Fruit fly (Drosophila melanogaster) whole organism, prepupa: ENCODE results near the gene CG31301.

Experiments used
- Blimp-1 ChIP-seq: fragments of 200-800 bp; sonication (Bioruptor generic); optimal IDR thresholded peaks from 3 replicates; lab custom pipeline; 2017; ENCODE audit warnings: missing biosample characterization, missing genetic modification characterization, mild to moderate bottlenecking, moderate library complexity, missing genetic modification reagents
- CG10669 ChIP-seq: fragments of 200-800 bp; sonication (Bioruptor generic); optimal IDR thresholded peaks from 3 replicates; lab custom pipeline; 2018; ENCODE audit warnings: missing biosample characterization, mild to moderate bottlenecking, missing genetic modification characterization, moderate library complexity
- CG11294 ChIP-seq: fragments of 200-800 bp; sonication (Bioruptor generic); IDR thresholded peaks from 2 replicates; pipeline ENCODE4 v1.3.6; 2022; ENCODE audit warnings: missing biosample characterization, missing genetic modification characterization
- CG11762 ChIP-seq: fragments of 200-800 bp; sonication (Bioruptor generic); optimal IDR thresholded peaks from 3 replicates; lab custom pipeline; 2016; ENCODE audit warnings: missing biosample characterization, missing genetic modification characterization; ENCODE audit not compliant: insufficient read depth
- CG1621 ChIP-seq: fragments of 200-800 bp; sonication (Bioruptor generic); optimal IDR thresholded peaks from 3 replicates; lab custom pipeline; 2018; ENCODE audit warnings: missing biosample characterization, mild to moderate bottlenecking, missing genetic modification characterization
- CG16779 ChIP-seq: fragments of 200-800 bp; sonication (Bioruptor generic); optimal IDR thresholded peaks from 3 replicates; lab custom pipeline; 2017; ENCODE audit warnings: missing biosample characterization, mild to moderate bottlenecking, missing genetic modification characterization
- CG3032 ChIP-seq: fragments of 200-800 bp; optimal IDR thresholded peaks from 2 replicates; lab custom pipeline; 2019; ENCODE audit warnings: missing biosample characterization, mild to moderate bottlenecking, missing genetic modification characterization, moderate library complexity
- CG31627 ChIP-seq: fragments of 200-800 bp; sonication (Bioruptor generic); optimal IDR thresholded peaks from 3 replicates; lab custom pipeline; 2016; ENCODE audit warnings: missing biosample characterization, missing genetic modification characterization
- CG3919 ChIP-seq: fragments of 200-800 bp; sonication (Bioruptor generic); optimal IDR thresholded peaks from 3 replicates; lab custom pipeline; 2016; ENCODE audit warnings: missing biosample characterization, missing genetic modification characterization
- CG4318 ChIP-seq: fragments of 200-800 bp; sonication (Bioruptor generic); optimal IDR thresholded peaks from 3 replicates; lab custom pipeline; 2017; ENCODE audit warnings: missing biosample characterization, mild to moderate bottlenecking, missing genetic modification characterization
- CG6163 ChIP-seq: fragments of 200-800 bp; sonication (Bioruptor generic); IDR thresholded peaks from 3 replicates; pipeline ENCODE4 v1.3.6; 2022; ENCODE audit warnings: missing biosample characterization, missing genetic modification characterization
- CG6792 ChIP-seq: fragments of 200-800 bp; sonication (Bioruptor generic); optimal IDR thresholded peaks from 3 replicates; lab custom pipeline; 2016; ENCODE audit warnings: missing biosample characterization, missing genetic modification characterization
- CG6808 ChIP-seq: fragments of 200-800 bp; sonication (Bioruptor generic); optimal IDR thresholded peaks from 3 replicates; lab custom pipeline; 2017; ENCODE audit warnings: missing biosample characterization, missing genetic modification characterization, mild to moderate bottlenecking, moderate library complexity, missing genetic modification reagents
- CG6854 ChIP-seq: fragments of 200-800 bp; sonication (Bioruptor generic); optimal IDR thresholded peaks from 2 replicates; lab custom pipeline; 2017; ENCODE audit warnings: missing biosample characterization, mild to moderate bottlenecking, missing genetic modification characterization
- CG7368 ChIP-seq: fragments of 200-800 bp; sonication (Bioruptor generic); optimal IDR thresholded peaks from 3 replicates; lab custom pipeline; 2016; ENCODE audit warnings: missing biosample characterization, missing genetic modification characterization
- CG8119 ChIP-seq: fragments of 200-800 bp; sonication (Bioruptor generic); IDR thresholded peaks from 3 replicates; pipeline ENCODE4 v1.3.6; 2022; ENCODE audit warnings: missing biosample characterization, missing genetic modification characterization
- CG8632 ChIP-seq: fragments of 200-800 bp; sonication (Bioruptor generic); optimal IDR thresholded peaks from 3 replicates; lab custom pipeline; 2016; ENCODE audit warnings: missing biosample characterization, missing genetic modification characterization
- CG9139 ChIP-seq: fragments of 200-800 bp; sonication (Bioruptor generic); optimal IDR thresholded peaks from 3 replicates; lab custom pipeline; 2017; ENCODE audit warnings: missing biosample characterization, mild to moderate bottlenecking, missing genetic modification characterization
- Eip75B ChIP-seq: fragments of 200-800 bp; sonication (Bioruptor generic); optimal IDR thresholded peaks from 3 replicates; lab custom pipeline; 2016; ENCODE audit warnings: missing biosample characterization, missing genetic modification characterization
- Eip78C ChIP-seq: fragments of 200-800 bp; sonication (Bioruptor generic); peaks from one replicate; lab custom pipeline; 2016; ENCODE audit warnings: missing biosample characterization, missing genetic modification characterization
- Eip93F ChIP-seq: fragments of 200-800 bp; sonication (Bioruptor generic); optimal IDR thresholded peaks from 2 replicates; lab custom pipeline; 2016; ENCODE audit warnings: missing biosample characterization, mild to moderate bottlenecking, missing genetic modification characterization
- Ets21C ChIP-seq: fragments of 200-800 bp; sonication (Bioruptor generic); optimal IDR thresholded peaks from 3 replicates; lab custom pipeline; 2016; ENCODE audit warnings: missing biosample characterization, missing genetic modification characterization
- Ets96B ChIP-seq: fragments of 200-800 bp; optimal IDR thresholded peaks from 2 replicates; lab custom pipeline; 2019; ENCODE audit warnings: missing biosample characterization, mild to moderate bottlenecking, missing genetic modification characterization, moderate library complexity
- Hr38 ChIP-seq: sonication (Bioruptor generic); optimal IDR thresholded peaks from 2 replicates; lab custom pipeline; 2016; ENCODE audit warnings: missing biosample characterization, missing genetic modification characterization
- Hr4 ChIP-seq: fragments of 200-800 bp; sonication (Bioruptor generic); optimal IDR thresholded peaks from 3 replicates; lab custom pipeline; 2016; ENCODE audit warnings: missing biosample characterization, missing genetic modification characterization
- Lpt ChIP-seq: fragments of 200-800 bp; sonication (Bioruptor generic); optimal IDR thresholded peaks from 3 replicates; lab custom pipeline; 2016; ENCODE audit warnings: missing biosample characterization, missing genetic modification characterization
- Smox ChIP-seq: fragments of 200-800 bp; sonication (Bioruptor generic); optimal IDR thresholded peaks from 3 replicates; lab custom pipeline; 2016; ENCODE audit warnings: missing biosample characterization, missing genetic modification characterization
- Sox14 ChIP-seq: fragments of 200-800 bp; sonication (Bioruptor generic); optimal IDR thresholded peaks from 3 replicates; lab custom pipeline; 2016; ENCODE audit warnings: missing biosample characterization, missing genetic modification characterization
- Sox15 ChIP-seq: fragments of 200-800 bp; sonication (Bioruptor generic); optimal IDR thresholded peaks from 3 replicates; lab custom pipeline; 2016; ENCODE audit warnings: missing biosample characterization, missing genetic modification characterization
- achi ChIP-seq: fragments of 200-800 bp; sonication (Bioruptor generic); optimal IDR thresholded peaks from 3 replicates; lab custom pipeline; 2016; ENCODE audit warnings: missing biosample characterization, missing genetic modification characterization
- cyc ChIP-seq: fragments of 200-800 bp; sonication (Bioruptor generic); optimal IDR thresholded peaks from 3 replicates; lab custom pipeline; 2016; ENCODE audit warnings: missing biosample characterization, missing genetic modification characterization
- dsx ChIP-seq: fragments of 200-800 bp; optimal IDR thresholded peaks from 3 replicates; lab custom pipeline; 2019; ENCODE audit warnings: missing biosample characterization, mild to moderate bottlenecking, missing genetic modification characterization, moderate library complexity; ENCODE audit not compliant: poor library complexity, severe bottlenecking
- eg ChIP-seq: fragments of 200-800 bp; sonication (Bioruptor generic); IDR thresholded peaks from 3 replicates; pipeline ENCODE4 v1.3.6; 2022; ENCODE audit warnings: missing biosample characterization, missing genetic modification characterization
- esn ChIP-seq: fragments of 200-800 bp; sonication (Bioruptor generic); optimal IDR thresholded peaks from 2 replicates; lab custom pipeline; 2016; ENCODE audit warnings: missing biosample characterization, mild to moderate bottlenecking, missing genetic modification characterization, moderate library complexity
- fd59A ChIP-seq: fragments of 200-800 bp; sonication (Bioruptor generic); optimal IDR thresholded peaks from 2 replicates; lab custom pipeline; 2017; ENCODE audit warnings: missing biosample characterization, mild to moderate bottlenecking, missing genetic modification characterization, missing genetic modification reagents
- fd85E ChIP-seq: fragments of 200-800 bp; sonication (Bioruptor generic); optimal IDR thresholded peaks from 3 replicates; lab custom pipeline; 2016; ENCODE audit warnings: missing biosample characterization, missing genetic modification characterization
- lz ChIP-seq: fragments of 200-800 bp; sonication (Bioruptor generic); optimal IDR thresholded peaks from 3 replicates; lab custom pipeline; 2016; ENCODE audit warnings: missing biosample characterization, missing genetic modification characterization
- net ChIP-seq: fragments of 200-800 bp; sonication (Bioruptor generic); optimal IDR thresholded peaks from 3 replicates; lab custom pipeline; 2016; ENCODE audit warnings: missing biosample characterization, missing genetic modification characterization
- pdm3 ChIP-seq: fragments of 200-800 bp; sonication (Bioruptor generic); optimal IDR thresholded peaks from 3 replicates; lab custom pipeline; 2016; ENCODE audit warnings: missing biosample characterization, missing genetic modification characterization
- salr ChIP-seq, 2 experiments: fragments of 200-800 bp; sonication (Bioruptor generic); optimal IDR thresholded peaks; 3 replicates each; lab custom pipeline; 2016 to 2018; ENCODE audit warnings: missing biosample characterization in 2 of 2, missing genetic modification characterization in 2 of 2, mild to moderate bottlenecking in 1 of 2
- spab ChIP-seq: fragments of 200-800 bp; sonication (Bioruptor generic); optimal IDR thresholded peaks from 2 replicates; lab custom pipeline; 2017; ENCODE audit warnings: missing biosample characterization, mild to moderate bottlenecking, missing genetic modification characterization, missing genetic modification reagents
- ss ChIP-seq, 2 experiments: fragments of 200-800 bp; sonication (Bioruptor generic); optimal IDR thresholded peaks; 2 replicates in 1 of 2; 3 replicates in 1 of 2; lab custom pipeline; 2017 to 2018; ENCODE audit warnings: mild to moderate bottlenecking in 2 of 2, missing biosample characterization in 2 of 2, missing genetic modification characterization in 2 of 2, moderate library complexity in 1 of 2
- svp ChIP-seq: fragments of 200-800 bp; sonication (Bioruptor generic); peaks from one replicate; lab custom pipeline; 2016; ENCODE audit warnings: missing biosample characterization, missing genetic modification characterization
- topi ChIP-seq: fragments of 200-800 bp; sonication (Bioruptor generic); optimal IDR thresholded peaks from 3 replicates; lab custom pipeline; 2016; ENCODE audit warnings: missing biosample characterization, missing genetic modification characterization
- vri ChIP-seq: fragments of 200-800 bp; sonication (Bioruptor generic); optimal IDR thresholded peaks from 3 replicates; lab custom pipeline; 2016; ENCODE audit warnings: missing biosample characterization, mild to moderate bottlenecking, missing genetic modification characterization

Gene CG31301

dm6 chr3R:15367477-15367876 is 21.5 kb downstream of the CG31301 start, which contains the start of gene CG34404:
Gene CG34404 (minus strand): TSS chr3R:15367665.
- no peak for TF ChIP-seq achi (GFP tag; lab: Kevin White, UChicago)
- TF ChIP-seq CG6792 (GFP tag; lab: Kevin White, UChicago) = no peak
- TF ChIP-seq Eip78C = peak; percentile 40
- no peak for TF ChIP-seq CG8632
- TF ChIP-seq Eip93F = no peak
- TF ChIP-seq CG6163 = no peak
- TF ChIP-seq CG8119 = no peak
- TF ChIP-seq ss (GFP tag; optimal IDR thresholded peaks at IDR 0.05; lab: Kevin White, UChicago) = no peak
- TF ChIP-seq Hr38 (GFP tag; lab: Kevin White, UChicago) = no peak
- no peak for TF ChIP-seq vri (GFP tag; lab: Kevin White, UChicago)
- TF ChIP-seq esn (GFP tag; lab: Kevin White, UChicago) = peak; percentile 22

DNA sequence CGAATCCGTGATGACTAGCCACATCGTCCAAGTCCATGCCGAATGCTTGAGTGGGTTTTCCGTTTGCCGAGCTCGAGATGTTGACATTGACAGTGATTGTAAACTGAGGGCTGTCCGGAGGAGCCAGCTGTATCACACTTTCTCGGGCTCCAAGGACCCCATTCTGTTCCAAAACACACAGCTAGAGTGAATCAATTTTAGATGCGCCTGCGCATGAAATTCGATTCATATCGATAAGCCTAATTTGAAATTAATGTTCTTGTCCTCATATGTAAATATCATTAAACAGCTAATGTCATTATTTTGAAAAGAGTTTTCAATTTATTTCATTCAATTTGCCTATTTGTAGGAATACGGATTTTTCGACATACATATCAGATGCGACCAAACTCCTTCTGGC is 23.7 kb downstream of the CG31301 start, which contains the start of gene CG14868:
Gene CG14868 (minus strand): TSS at position 204 of the 400 bp plus-strand sequence.
- TF ChIP-seq CG1621 (tag; lab: Kevin White, UChicago) = no peak
- TF ChIP-seq CG6163 = no peak
- TF ChIP-seq Eip75B (GFP tag; lab: Kevin White, UChicago) = no peak
- no peak for TF ChIP-seq Sox15 (GFP tag; lab: Kevin White, UChicago)
- no peak for TF ChIP-seq CG3032 (tag; lab: Kevin White, UChicago)
- no peak for TF ChIP-seq cyc (GFP tag; lab: Kevin White, UChicago)
- no peak for TF ChIP-seq spab (GFP tag; lab: Kevin White, UChicago)
- TF ChIP-seq CG7368 = no peak
- no peak for TF ChIP-seq CG6854
- no peak for TF ChIP-seq Blimp-1 (GFP tag; lab: Kevin White, UChicago)
- TF ChIP-seq pdm3 (GFP tag; lab: Kevin White, UChicago) = no peak
- no peak for TF ChIP-seq Ets96B
- TF ChIP-seq Hr38 (GFP tag; lab: Kevin White, UChicago) = no peak
- no peak for TF ChIP-seq CG6808
- no peak for TF ChIP-seq CG10669 (GFP tag; lab: Kevin White, UChicago)
- TF ChIP-seq lz (GFP tag; lab: Kevin White, UChicago) = no peak
- TF ChIP-seq CG11294 (GFP tag; lab: Robert Waterston, UW) = no peak
- TF ChIP-seq, all 60 proteins: peak for 0

DNA sequence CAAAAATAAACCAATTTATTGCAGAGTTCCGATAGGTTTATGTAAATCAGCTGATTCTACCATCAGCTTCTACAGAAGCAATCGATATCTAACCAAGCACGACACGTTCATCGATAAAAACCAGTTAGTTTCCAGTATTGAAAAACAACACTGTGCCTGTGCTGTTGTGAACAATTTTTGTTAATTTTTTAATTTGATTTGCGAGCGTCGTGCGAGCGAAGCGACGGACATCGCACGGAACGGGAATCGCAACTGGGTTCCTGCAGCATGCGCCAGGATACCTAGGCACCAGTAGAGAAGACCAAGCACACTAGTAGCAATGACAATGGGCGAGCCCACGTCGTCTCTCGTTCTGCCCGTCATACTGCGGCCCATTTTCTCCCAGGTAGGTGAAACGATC is 25.8 kb downstream of the CG31301 start, which contains the start of the genes Ccm3 and CG6136:
Gene Ccm3 (plus strand): TSS at position 125 of the 400 bp plus-strand sequence.
Gene CG6136 (minus strand): TSS at position 380 of the 400 bp plus-strand sequence.
- TF ChIP-seq CG8119 (no peak), salr (GFP tag; optimal IDR thresholded peaks at IDR 0.05; lab: Kevin White, UChicago) (no peak), CG4318 (GFP tag; lab: Kevin White, UChicago) (no peak), pdm3 (GFP tag; lab: Kevin White, UChicago) (no peak), CG10669 (GFP tag; lab: Kevin White, UChicago) (no peak), fd59A (GFP tag; lab: Kevin White, UChicago) (no peak), CG16779 (no peak), fd85E (GFP tag; lab: Kevin White, UChicago) (no peak), CG31627 (GFP tag; lab: Kevin White, UChicago) (peak; percentile 44), CG6792 (GFP tag; lab: Kevin White, UChicago) (no peak), Smox (GFP tag; lab: Kevin White, UChicago) (no peak), Hr4 (no peak), vri (GFP tag; lab: Kevin White, UChicago) (no peak), Blimp-1 (GFP tag; lab: Kevin White, UChicago) (no peak), eg (GFP tag; lab: Robert Waterston, UW) (no peak), topi (GFP tag; lab: Kevin White, UChicago) (peak; percentile 47), CG6854 (peak; percentile 38), CG11762 (GFP tag; lab: Kevin White, UChicago) (no peak), CG7368 (no peak), cyc (GFP tag; lab: Kevin White, UChicago) (peak; percentile 38), CG8632 (no peak), svp (GFP tag; lab: Kevin White, UChicago) (no peak), Sox14 (GFP tag; lab: Kevin White, UChicago) (peak; percentile 19), esn (GFP tag; lab: Kevin White, UChicago) (peak; percentile 63), spab (GFP tag; lab: Kevin White, UChicago) (no peak), Eip75B (GFP tag; lab: Kevin White, UChicago) (peak; percentile 32), Ets96B (no peak), Eip93F (no peak), Hr38 (GFP tag; lab: Kevin White, UChicago) (no peak), CG3032 (tag; lab: Kevin White, UChicago) (peak; percentile 30), CG9139 (no peak), Ets21C (GFP tag; lab: Kevin White, UChicago) (no peak), ss (GFP tag; optimal IDR thresholded peaks at IDR 0.05; lab: Kevin White, UChicago) (no peak), CG3919 (GFP tag; lab: Kevin White, UChicago) (no peak), net (GFP tag; lab: Kevin White, UChicago) (no peak), CG6808 (no peak), Lpt (GFP tag; lab: Kevin White, UChicago) (no peak), dsx (GFP tag; lab: Kevin White, UChicago) (no peak)
